Fruit fly (Drosophila melanogaster): ENCODE data around the gene CG7377.

Gene CG7377

DNA sequence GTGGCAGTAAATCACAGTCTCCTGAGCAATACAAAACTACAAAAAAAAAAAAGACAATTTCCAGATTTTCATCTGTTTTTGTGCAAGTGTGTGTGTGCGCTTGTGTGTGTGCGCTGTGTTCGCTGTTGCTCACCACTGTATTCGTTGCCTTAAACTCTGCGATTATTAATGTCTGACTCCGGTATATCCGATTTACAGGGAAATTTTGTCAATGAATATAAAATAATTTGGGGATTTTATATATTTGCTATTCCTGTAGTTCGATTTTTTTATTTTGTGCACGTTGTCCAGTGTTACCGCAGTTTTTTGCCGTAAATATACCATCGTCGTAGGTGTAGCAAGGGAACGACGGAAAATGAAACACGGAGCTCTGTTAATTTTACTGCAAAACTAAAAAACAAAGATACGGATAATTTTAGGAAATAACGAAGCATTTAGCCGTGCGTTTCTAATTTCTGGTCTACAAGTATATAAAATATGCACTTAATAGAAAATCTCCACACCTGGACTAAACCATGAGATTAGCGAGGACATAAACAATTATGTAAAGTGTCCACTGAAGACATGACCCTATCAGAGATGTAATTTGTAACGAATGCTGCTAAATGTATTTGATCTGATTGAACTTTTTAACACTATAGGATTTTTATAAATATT, 19.8 kb downstream of the CG7377 start, which contains the start of gene Duba:
Gene Duba, minus strand, starts transcription at position 313 of the 657 bp plus-strand sequence.
- no peak for TF ChIP-seq Ets98B (GFP tag; IDR thresholded peaks at IDR 0.05)
- peak; percentile 9 for TF ChIP-seq CG15710 (tag; optimal IDR thresholded peaks at IDR 0.05)
- no peak for TF ChIP-seq CG12605 (GFP tag; IDR thresholded peaks at IDR 0.05)
- no peak for TF ChIP-seq fd96Ca (GFP tag; IDR thresholded peaks at IDR 0.05)
- TF ChIP-seq CG34367 (tag; optimal IDR thresholded peaks at IDR 0.05) = no peak
- no peak for TF ChIP-seq Snoo (tag; optimal IDR thresholded peaks at IDR 0.05)
- TF ChIP-seq CG32121 (GFP tag; IDR thresholded peaks at IDR 0.05) = no peak
- no peak for TF ChIP-seq CG17806 (tag; optimal IDR thresholded peaks at IDR 0.05)
- no peak for TF ChIP-seq CG10348 (GFP tag; IDR thresholded peaks at IDR 0.05)
- peak; percentile 18 for TF ChIP-seq D1 (tag; optimal IDR thresholded peaks at IDR 0.05)
- no peak for TF ChIP-seq rn (GFP tag; IDR thresholded peaks at IDR 0.05)

DNA sequence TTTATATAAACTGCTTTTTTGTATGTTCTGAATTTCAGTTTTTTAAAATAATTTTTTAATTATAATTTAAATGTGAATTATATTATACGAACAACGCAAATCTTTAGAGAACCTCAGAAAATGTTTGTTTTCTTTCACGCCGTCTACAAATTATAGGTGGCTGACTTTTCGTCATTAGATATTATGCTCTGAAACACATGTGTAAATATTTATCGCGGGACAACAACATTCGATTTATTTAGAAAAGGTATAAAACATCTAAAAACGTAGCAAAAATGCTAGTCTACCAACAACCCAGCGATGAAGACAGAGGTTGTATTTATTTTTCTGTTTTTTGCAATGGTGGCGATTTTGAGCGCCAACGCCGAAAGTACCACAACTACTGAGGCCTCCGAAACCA, 20.3 kb downstream of the CG7377 start, which contains the start of gene CG42832:
Gene CG42832, plus strand, starts transcription at position 301 of the 400 bp plus-strand sequence.
- TF ChIP-seq Ets98B (GFP tag; IDR thresholded peaks at IDR 0.05) (no peak), CG9948 (tag; optimal IDR thresholded peaks at IDR 0.05) (no peak), CG4496 (GFP tag; IDR thresholded peaks at IDR 0.05) (no peak), CG13204 (GFP tag; optimal IDR thresholded peaks at IDR 0.05) (no peak), fd96Ca (GFP tag; IDR thresholded peaks at IDR 0.05) (no peak), CG15710 (tag; optimal IDR thresholded peaks at IDR 0.05) (no peak), CG14655 (GFP tag; optimal IDR thresholded peaks at IDR 0.05) (no peak), CG12605 (GFP tag; IDR thresholded peaks at IDR 0.05) (no peak), CG32121 (GFP tag; IDR thresholded peaks at IDR 0.05) (no peak), Pif1B (GFP tag; optimal IDR thresholded peaks at IDR 0.05) (no peak), Snoo (tag; optimal IDR thresholded peaks at IDR 0.05) (no peak), gl (tag; optimal IDR thresholded peaks at IDR 0.05) (no peak), EcR (GFP tag; optimal IDR thresholded peaks at IDR 0.05) (no peak), Pif1A (GFP tag; optimal IDR thresholded peaks at IDR 0.05) (no peak), CG17806 (tag; optimal IDR thresholded peaks at IDR 0.05) (no peak), CG8159 (tag; optimal IDR thresholded peaks at IDR 0.05) (no peak), CG8301 (tag; optimal IDR thresholded peaks at IDR 0.05) (no peak), rn (GFP tag; IDR thresholded peaks at IDR 0.05) (no peak), CG10348 (GFP tag; IDR thresholded peaks at IDR 0.05) (no peak), D1 (tag; optimal IDR thresholded peaks at IDR 0.05) (no peak)

DNA sequence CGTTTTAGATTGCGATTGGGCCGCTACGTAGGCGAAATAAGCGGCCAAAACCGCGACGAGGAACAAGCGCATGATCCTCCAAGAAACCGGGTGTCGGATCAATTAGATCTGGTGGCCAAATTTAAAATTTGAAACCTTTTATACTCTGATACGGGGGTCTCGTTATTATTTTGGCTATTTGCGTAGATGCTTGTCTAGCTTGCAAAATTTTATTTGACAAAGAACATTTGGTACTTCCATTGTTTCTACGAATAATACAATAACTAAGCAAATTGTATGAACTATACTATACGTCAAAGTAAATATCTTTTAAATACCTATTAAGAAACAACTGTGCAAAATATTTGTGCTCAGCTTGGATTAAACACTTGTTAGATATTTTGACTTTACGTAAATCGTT, 30.5 kb downstream of the CG7377 start, which contains the start of gene Muc68Ca:
Gene Muc68Ca, minus strand, starts transcription at position 101 of the 400 bp plus-strand sequence.
- TF ChIP-seq CG15710 (tag; optimal IDR thresholded peaks at IDR 0.05) (no peak), CG17806 (tag; optimal IDR thresholded peaks at IDR 0.05) (no peak)

DNA sequence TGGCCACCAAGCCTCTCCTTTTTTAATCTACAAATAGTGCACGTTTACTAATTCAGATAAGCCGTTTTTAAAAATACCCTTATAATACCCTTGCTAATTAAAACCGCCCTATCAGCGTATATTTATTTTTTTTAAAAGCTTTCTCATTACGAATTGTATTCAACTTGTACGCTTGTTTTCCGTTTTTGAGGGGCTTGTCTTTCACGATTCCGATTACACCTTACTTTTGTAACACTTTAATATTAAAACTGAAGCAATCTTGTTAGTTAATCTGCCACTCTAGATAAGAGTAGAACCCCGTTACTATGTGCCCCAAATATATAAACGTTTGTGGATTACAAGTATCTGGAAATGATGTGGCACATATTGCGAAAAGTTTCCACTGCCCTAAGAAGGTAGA, 33.3 kb downstream of the CG7377 start:
- no peak for TF ChIP-seq Snoo (tag; optimal IDR thresholded peaks at IDR 0.05)
- TF ChIP-seq EcR (GFP tag; optimal IDR thresholded peaks at IDR 0.05) = no peak
- no peak for TF ChIP-seq CG8159 (tag; optimal IDR thresholded peaks at IDR 0.05)
- no peak for TF ChIP-seq CG13204 (GFP tag; optimal IDR thresholded peaks at IDR 0.05)

dm6 chr3L:11623245-11623883, 33.9 kb downstream of the CG7377 start:
- TF ChIP-seq CG32121 (GFP tag; IDR thresholded peaks at IDR 0.05) (no peak), CG4496 (GFP tag; IDR thresholded peaks at IDR 0.05) (peak; percentile 58; the same call in 1 of the 3 replicates), Pif1B (GFP tag; optimal IDR thresholded peaks at IDR 0.05) (peak; percentile 36), CG9948 (tag; optimal IDR thresholded peaks at IDR 0.05) (no peak), EcR (GFP tag; optimal IDR thresholded peaks at IDR 0.05) (peak; percentile 44), CG12605 (GFP tag; IDR thresholded peaks at IDR 0.05) (no peak), Ets98B (GFP tag; IDR thresholded peaks at IDR 0.05) (peak; percentile 34; the same call in 1 of the 2 replicates), CG8159 (tag; optimal IDR thresholded peaks at IDR 0.05) (no peak), Snoo (tag; optimal IDR thresholded peaks at IDR 0.05) (peak; percentile 1), CG14655 (GFP tag; optimal IDR thresholded peaks at IDR 0.05) (no peak), Pif1A (GFP tag; optimal IDR thresholded peaks at IDR 0.05) (peak; percentile 15), CG15710 (tag; optimal IDR thresholded peaks at IDR 0.05) (peak; percentile 8), CG34367 (tag; optimal IDR thresholded peaks at IDR 0.05) (no peak), CG10348 (GFP tag; IDR thresholded peaks at IDR 0.05) (no peak), D1 (tag; optimal IDR thresholded peaks at IDR 0.05) (no peak)

- TF ChIP-seq CG32121 (GFP tag; IDR thresholded peaks at IDR 0.05) (no peak), Ets98B (GFP tag; IDR thresholded peaks at IDR 0.05) (no peak), CG12605 (GFP tag; IDR thresholded peaks at IDR 0.05) (no peak), CG8301 (tag; optimal IDR thresholded peaks at IDR 0.05) (no peak), CG14655 (GFP tag; optimal IDR thresholded peaks at IDR 0.05) (no peak), CG15710 (tag; optimal IDR thresholded peaks at IDR 0.05) (no peak), fd96Ca (GFP tag; IDR thresholded peaks at IDR 0.05) (no peak), CG4496 (GFP tag; IDR thresholded peaks at IDR 0.05) (no peak), gl (tag; optimal IDR thresholded peaks at IDR 0.05) (no peak), CG10348 (GFP tag; IDR thresholded peaks at IDR 0.05) (no peak), rn (GFP tag; IDR thresholded peaks at IDR 0.05) (no peak), CG17806 (tag; optimal IDR thresholded peaks at IDR 0.05) (no peak)
Observed at dm6 chr3L:11624281-11624680, 34.8 kb downstream of the CG7377 start, which contains the start of gene Akr1B. TSS of gene Akr1B (minus strand) at chr3L:11624381.

Measured in whole organism, pupa.